Worm (Caenorhabditis elegans): ENCODE data around the gene ttr-43.

ttr-43 gene

ce11 chrV:12596795-12597194 lies 6.3 kb upstream of the ttr-43 start (continued):
- TF ChIP-seq pbrm-1 (GFP tag; IDR thresholded peaks at IDR 0.05) (peak; percentile 43; the same call in 1 of the 2 replicates), aptf-3 (GFP tag; IDR thresholded peaks at IDR 0.05) (no peak), hlh-26 (GFP tag; conservative IDR thresholded peaks at IDR 0.05) (no peak), attf-6 (GFP tag; IDR thresholded peaks at IDR 0.05) (no peak), nfya-1 (tag; optimal IDR thresholded peaks at IDR 0.05; ENCODE audit: borderline replicate concordance, insufficient read depth) (no peak), nhr-90 (tag; optimal IDR thresholded peaks at IDR 0.05) (peak; percentile 90), lsl-1 (GFP tag; optimal IDR thresholded peaks at IDR 0.05) (peak; percentile 27), Y67H2A.10 (GFP tag; conservative IDR thresholded peaks at IDR 0.05) (no peak), F33H1.4 (GFP tag; IDR thresholded peaks at IDR 0.05) (no peak), mcd-1 (GFP tag; IDR thresholded peaks at IDR 0.05) (peak; percentile 50), ZK185.1 (tag; optimal IDR thresholded peaks at IDR 0.05; ENCODE audit: poor library complexity, severe bottlenecking) (peak; percentile 84)

- no peak for TF ChIP-seq let-607 (tag; optimal IDR thresholded peaks at IDR 0.05)
- TF ChIP-seq snpc-1.3 (tag; optimal IDR thresholded peaks at IDR 0.05; ENCODE audit: insufficient read depth), result no peak
- TF ChIP-seq nhr-27 (tag; optimal IDR thresholded peaks at IDR 0.05), result no peak
- 0 out of 2 replicates have a peak, but pooled peaks have one; percentile 27 for TF ChIP-seq hsf-1 (GFP tag; IDR thresholded peaks at IDR 0.05)
These were observed 5.7 kb upstream of the ttr-43 start, which contains the start of gene mma-1 for ce11 chrV:12596196-12596595. TSS of gene mma-1 (minus strand) at chrV:12596296.

- TF ChIP-seq unc-130 (GFP tag; optimal IDR thresholded peaks at IDR 0.05), result no peak
- no peak for TF ChIP-seq hlh-26 (GFP tag; conservative IDR thresholded peaks at IDR 0.05)
- TF ChIP-seq cebp-1 (GFP tag; IDR thresholded peaks at IDR 0.05), result no peak
- TF ChIP-seq cebp-1 (tag; optimal IDR thresholded peaks at IDR 0.05), result peak; percentile 2
- no peak for TF ChIP-seq ztf-28 (GFP tag; IDR thresholded peaks at IDR 0.05)
- TF ChIP-seq nfyb-1 (GFP tag; IDR thresholded peaks at IDR 0.05), result no peak
These were observed 1.9 kb upstream of the ttr-43 start, which contains the start of gene C14C10.2 for ce11 chrV:12592379-12592778. TSS of gene C14C10.2 (minus strand) at chrV:12592479.

ce11 chrV:12588030-12588429 lies 2.5 kb downstream of the ttr-43 start, which contains the start of gene C14C10.1:
TSS of gene C14C10.1 (plus strand) at chrV:12588330.
- TF ChIP-seq let-526 (GFP tag; IDR thresholded peaks at IDR 0.05) (no peak), F23B12.7 (tag; optimal IDR thresholded peaks at IDR 0.05; ENCODE audit: insufficient read depth) (no peak), efl-1 (GFP tag; optimal IDR thresholded peaks at IDR 0.05) (no peak), fkh-3 (tag; optimal IDR thresholded peaks at IDR 0.05) (no peak), egrh-3 (GFP tag; IDR thresholded peaks at IDR 0.05) (no peak), him-1 (tag; optimal IDR thresholded peaks at IDR 0.05) (no peak), C17E4.6 (GFP tag; IDR thresholded peaks at IDR 0.05) (no peak), egl-18 (GFP tag; IDR thresholded peaks at IDR 0.05) (no peak), hmg-20 (GFP tag; IDR thresholded peaks at IDR 0.05) (no peak), nhr-27 (tag; optimal IDR thresholded peaks at IDR 0.05) (no peak), ekl-4 (GFP tag; IDR thresholded peaks at IDR 0.05) (no peak), hlh-26 (GFP tag; conservative IDR thresholded peaks at IDR 0.05) (no peak), attf-5 (GFP tag; optimal IDR thresholded peaks at IDR 0.05) (no peak), rec-8 (tag; optimal IDR thresholded peaks at IDR 0.05) (no peak), ztf-22 (GFP tag; optimal IDR thresholded peaks at IDR 0.05) (no peak), T07F8.4 (tag; optimal IDR thresholded peaks at IDR 0.05) (no peak)

Measured in whole organism, young adult.